Comparison of ENCODE assay signal across 7 worm cellular contexts in the genomic region with DNA sequence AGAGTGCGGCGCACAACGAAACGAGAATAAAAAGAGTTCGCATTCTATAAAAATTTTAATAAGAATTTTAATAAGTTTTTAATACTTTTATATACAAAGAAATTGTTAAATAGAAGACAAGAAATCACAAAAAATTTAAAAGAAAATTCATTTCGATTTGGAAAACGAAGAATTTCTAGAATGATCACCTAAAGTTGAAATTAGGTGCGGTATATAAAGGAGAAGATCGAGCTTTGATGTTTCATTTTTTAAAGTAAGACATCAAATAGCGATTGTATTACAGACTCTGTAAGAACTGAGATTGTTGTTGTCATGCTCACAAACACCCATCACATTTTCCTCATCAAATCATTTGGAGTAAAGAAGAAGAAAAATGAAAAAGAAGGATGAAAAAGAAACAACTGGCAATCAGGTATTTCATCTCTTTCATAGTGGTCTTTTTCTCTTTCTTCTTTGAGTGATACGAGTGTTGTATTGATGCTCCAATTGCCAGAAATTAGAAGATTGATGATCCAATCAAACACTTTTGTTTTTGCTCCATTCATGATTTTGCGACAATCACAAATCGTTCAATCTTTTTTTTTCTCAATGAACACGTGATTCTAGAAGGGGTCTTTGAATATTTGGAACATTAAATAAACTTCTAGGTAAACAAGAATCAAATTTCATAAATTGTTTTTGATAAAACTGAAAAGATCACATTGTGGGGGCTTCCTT.
A peak's percentile ranks its signal among the peaks of the same experiment; 100 is the strongest.
TF ChIP-seq lines count a peak whose summit lies in the region.

Gene dur-1 (minus strand): TSS at position 51 of the 717 bp plus-strand sequence.

TF ChIP-seq in whole organism, L1 larva, 84 proteins besides CTCF, POLR2A, EP300 and RAD21 (continues in another document):
- TF ChIP-seq pag-3 (tag; optimal IDR thresholded peaks at IDR 0.05; lab: Kevin White, UChicago; ENCODE audit: borderline replicate concordance, insufficient read depth): peak; percentile 46
- TF ChIP-seq dpl-1 (GFP tag; optimal IDR thresholded peaks at IDR 0.05; lab: Kevin White, UChicago): no peak
- no peak for TF ChIP-seq unc-62 (GFP tag; optimal IDR thresholded peaks at IDR 0.05; lab: Kevin White, UChicago)
- TF ChIP-seq xbp-1 (tag; optimal IDR thresholded peaks at IDR 0.05; lab: Kevin White, UChicago): no peak
- no peak for TF ChIP-seq snpc-4 (tag; optimal IDR thresholded peaks at IDR 0.05; lab: Kevin White, UChicago)
- no peak for TF ChIP-seq egl-13 (tag; optimal IDR thresholded peaks at IDR 0.05; lab: Kevin White, UChicago)
- TF ChIP-seq pax-3 (tag; optimal IDR thresholded peaks at IDR 0.05; lab: Kevin White, UChicago): no peak
- TF ChIP-seq mdl-1 (tag; optimal IDR thresholded peaks at IDR 0.05; lab: Kevin White, UChicago): no peak
- peak in 1 of 2 experiments; percentile 5 for TF ChIP-seq lin-35 (GFP tag; optimal IDR thresholded peaks at IDR 0.05; lab: Kevin White, UChicago)
- no peak for TF ChIP-seq fos-1 (tag; optimal IDR thresholded peaks at IDR 0.05; lab: Kevin White, UChicago)
- TF ChIP-seq pqm-1 (tag; optimal IDR thresholded peaks at IDR 0.05; lab: Kevin White, UChicago): no peak
- no peak for TF ChIP-seq F16B12.6 (tag; optimal IDR thresholded peaks at IDR 0.05; lab: Kevin White, UChicago)

TF ChIP-seq in whole organism, L2 larva, 48 proteins besides CTCF, POLR2A, EP300 and RAD21 (continues in another document):
- TF ChIP-seq lin-13 (GFP tag; optimal IDR thresholded peaks at IDR 0.05; lab: Kevin White, UChicago) (no peak), nhr-10 (tag; optimal IDR thresholded peaks at IDR 0.05; lab: Kevin White, UChicago) (no peak), egl-27 (tag; optimal IDR thresholded peaks at IDR 0.05; lab: Kevin White, UChicago) (no peak), peb-1 (tag; optimal IDR thresholded peaks at IDR 0.05; lab: Kevin White, UChicago) (no peak), nhr-12 (tag; optimal IDR thresholded peaks at IDR 0.05; lab: Kevin White, UChicago) (no peak), dmd-4 (tag; optimal IDR thresholded peaks at IDR 0.05; lab: Kevin White, UChicago) (no peak), R02D3.7 (tag; optimal IDR thresholded peaks at IDR 0.05; lab: Kevin White, UChicago) (no peak), F13H6.1 (tag; optimal IDR thresholded peaks at IDR 0.05; lab: Kevin White, UChicago) (peak; percentile 76), C34F6.9 (tag; optimal IDR thresholded peaks at IDR 0.05; lab: Kevin White, UChicago) (peak; percentile 61), ama-1 (optimal IDR thresholded peaks at IDR 0.05; lab: Kevin White, UChicago) (no peak), blmp-1 (tag; optimal IDR thresholded peaks at IDR 0.05; lab: Kevin White, UChicago; ENCODE audit: insufficient read depth) (no peak), lin-39 (tag; optimal IDR thresholded peaks at IDR 0.05; lab: Kevin White, UChicago) (peak; percentile 38)

TF ChIP-seq in whole organism, L3 larva, 47 proteins besides CTCF, POLR2A, EP300 and RAD21:
- peak; percentile 5 for TF ChIP-seq ceh-28 (tag; optimal IDR thresholded peaks at IDR 0.05; lab: Kevin White, UChicago)
- TF ChIP-seq nfya-1 (tag; optimal IDR thresholded peaks at IDR 0.05; lab: Kevin White, UChicago; ENCODE audit: insufficient read depth): peak; percentile 25
- TF ChIP-seq egl-5 (tag; optimal IDR thresholded peaks at IDR 0.05; lab: Kevin White, UChicago): peak; percentile 32
- no peak for TF ChIP-seq lin-15B (tag; optimal IDR thresholded peaks at IDR 0.05; lab: Kevin White, UChicago)

TF ChIP-seq in whole organism, L4 larva, 104 proteins besides CTCF, POLR2A, EP300 and RAD21:
- TF ChIP-seq daf-16 (GFP tag; optimal IDR thresholded peaks at IDR 0.05; lab: Kevin White, UChicago) (peak in 1 of 2 experiments; percentile 90), daf-16 (tag; optimal IDR thresholded peaks at IDR 0.05; lab: Kevin White, UChicago) (no peak), nhr-11 (tag; optimal IDR thresholded peaks at IDR 0.05; lab: Kevin White, UChicago) (peak; percentile 67), madf-9 (GFP tag; conservative IDR thresholded peaks at IDR 0.05; lab: Robert Waterston, UW) (no peak), egl-27 (tag; optimal IDR thresholded peaks at IDR 0.05; lab: Kevin White, UChicago) (no peak), unc-62 (GFP tag; optimal IDR thresholded peaks at IDR 0.05 in 1 of 2; lab: Kevin White, UChicago) (peak in 1 of 2 experiments; percentile 91), unc-62 (tag; optimal IDR thresholded peaks at IDR 0.05; lab: Kevin White, UChicago) (no peak), hlh-11 (tag; optimal IDR thresholded peaks at IDR 0.05; lab: Kevin White, UChicago) (peak; percentile 10), ceh-28 (tag; optimal IDR thresholded peaks at IDR 0.05; lab: Kevin White, UChicago) (no peak), tra-1 (GFP tag; IDR thresholded peaks at IDR 0.05; lab: Robert Waterston, UW) (no peak)
TF ChIP-seq in whole organism, L4 larva: peak in this region for 4.

TF ChIP-seq in whole organism, late embryonic, 69 proteins besides CTCF, POLR2A, EP300 and RAD21:
- TF ChIP-seq elt-4 (tag; optimal IDR thresholded peaks at IDR 0.05; lab: Kevin White, UChicago) (no peak), unc-55 (GFP tag; optimal IDR thresholded peaks at IDR 0.05; lab: Kevin White, UChicago) (peak; percentile 41), rnt-1 (tag; optimal IDR thresholded peaks at IDR 0.05; lab: Kevin White, UChicago) (peak; percentile 8), tbx-2 (tag; optimal IDR thresholded peaks at IDR 0.05; lab: Kevin White, UChicago) (no peak), mec-3 (tag; optimal IDR thresholded peaks at IDR 0.05; lab: Kevin White, UChicago; ENCODE audit: borderline replicate concordance) (no peak), ceh-18 (tag; optimal IDR thresholded peaks at IDR 0.05; lab: Kevin White, UChicago) (peak; percentile 53), nfya-1 (tag; optimal IDR thresholded peaks at IDR 0.05; lab: Kevin White, UChicago) (peak; percentile 4), npax-4 (tag; optimal IDR thresholded peaks at IDR 0.05; lab: Kevin White, UChicago) (no peak), ceh-9 (tag; optimal IDR thresholded peaks at IDR 0.05; lab: Kevin White, UChicago) (no peak)

TF ChIP-seq in whole organism, mixed stage, embryonic, 35 proteins besides CTCF, POLR2A, EP300 and RAD21:
- no peak for TF ChIP-seq elt-1 (tag; optimal IDR thresholded peaks at IDR 0.05; lab: Kevin White, UChicago; ENCODE audit: borderline replicate concordance, insufficient read depth)
- peak; percentile 75 for TF ChIP-seq unc-62 (GFP tag; optimal IDR thresholded peaks at IDR 0.05; lab: Kevin White, UChicago)
- TF ChIP-seq unc-120 (tag; optimal IDR thresholded peaks at IDR 0.05; lab: Kevin White, UChicago; ENCODE audit: poor library complexity, severe bottlenecking): peak; percentile 9

TF ChIP-seq in whole organism, young adult, 124 proteins besides CTCF, POLR2A, EP300 and RAD21:
- TF ChIP-seq K12H6.12 (tag; optimal IDR thresholded peaks at IDR 0.05; lab: Kevin White, UChicago): peak; percentile 25
- TF ChIP-seq B0019.2 (GFP tag; conservative IDR thresholded peaks at IDR 0.05; lab: Robert Waterston, UW): no peak
